Worm (Caenorhabditis elegans) whole organism, L3 larva: ENCODE data around the gene C49A9.1.

Source experiments
- elt-2 ChIP-seq: sonication (generic microtip); optimal IDR thresholded peaks from 2 replicates; lab custom pipeline; 2016; ENCODE audit warnings: missing genetic modification reagents, mild to moderate bottlenecking, missing genetic modification characterization, missing compliant biosample characterization
- nfya-1 ChIP-seq: sonication (generic microtip); optimal IDR thresholded peaks from 2 replicates; lab custom pipeline; 2017; ENCODE audit warnings: missing genetic modification characterization, mild to moderate bottlenecking, missing compliant biosample characterization, antibody characterized with exemption, moderate library complexity; ENCODE audit not compliant: insufficient read depth
- nhr-23 ChIP-seq: fragments of 150-350 bp; optimal IDR thresholded peaks from 2 replicates; lab custom pipeline; 2014; ENCODE audit warnings: missing biosample characterization, missing genetic modification reagents, missing genetic modification characterization
- skn-1 ChIP-seq: fragments of 150-350 bp; optimal IDR thresholded peaks from 2 replicates; lab custom pipeline; 2014; ENCODE audit warnings: missing biosample characterization, missing genetic modification characterization
- snpc-4 ChIP-seq: fragments of 150-350 bp; optimal IDR thresholded peaks from 2 replicates; lab custom pipeline; 2014; ENCODE audit warnings: missing biosample characterization, missing genetic modification characterization
- tbx-2 ChIP-seq: sonication (generic microtip); optimal IDR thresholded peaks from 2 replicates; lab custom pipeline; 2016; ENCODE audit warnings: mild to moderate bottlenecking, missing genetic modification characterization, missing compliant biosample characterization
- unc-39 ChIP-seq: sonication (generic microtip); optimal IDR thresholded peaks from 4 replicates; lab custom pipeline; 2017; ENCODE audit warnings: missing biosample characterization, missing genetic modification characterization
- unc-62 ChIP-seq: fragments of 150-350 bp; sonication (generic microtip); optimal IDR thresholded peaks from 4 replicates; lab custom pipeline; 2014; ENCODE audit warnings: missing biosample characterization, missing genetic modification reagents, missing genetic modification characterization

- TF ChIP-seq unc-39 (tag; lab: Kevin White, UChicago) (no peak), elt-2 (tag; lab: Kevin White, UChicago) (no peak), nfya-1 (tag; lab: Kevin White, UChicago) (no peak), nhr-23 (tag; lab: Kevin White, UChicago) (no peak), unc-62 (GFP tag; lab: Kevin White, UChicago) (no peak), tbx-2 (tag; lab: Kevin White, UChicago) (no peak), skn-1 (tag; lab: Kevin White, UChicago) (no peak), snpc-4 (no peak)
Measured at ce11 chrIV:6217503-6217902, 10.5 kb upstream of the C49A9.1 start.
